Worm (Caenorhabditis elegans): ENCODE measurements around the gene nhr-35.

- TF ChIP-seq dve-1 (tag; optimal IDR thresholded peaks at IDR 0.05): no peak
- TF ChIP-seq che-1 (tag; optimal IDR thresholded peaks at IDR 0.05): no peak
- TF ChIP-seq nhr-11 (tag; optimal IDR thresholded peaks at IDR 0.05): no peak
- TF ChIP-seq pha-4 (tag; optimal IDR thresholded peaks at IDR 0.05): no peak
- no peak for TF ChIP-seq odd-2 (tag; optimal IDR thresholded peaks at IDR 0.05)
- TF ChIP-seq ceh-6 (GFP tag; optimal IDR thresholded peaks at IDR 0.05): no peak
- no peak for TF ChIP-seq tbx-2 (tag; optimal IDR thresholded peaks at IDR 0.05)
- no peak for TF ChIP-seq ceh-24 (tag; optimal IDR thresholded peaks at IDR 0.05)
These were observed 11.3 kb upstream of the nhr-35 start for ce11 chrX:4521166-4521565.

Data from whole organism, late embryonic.